Fruit fly (Drosophila melanogaster) whole organism, pupa: ENCODE data around the gene sina.
A peak's percentile ranks its signal among the peaks of the same experiment; 100 is the strongest.

Source experiments
- CG9948 ChIP-seq: fragments of 200-800 bp; sonication (Bioruptor generic); optimal IDR thresholded peaks from 2 replicates; lab custom pipeline; 2018; ENCODE audit warnings: missing biosample characterization, mild to moderate bottlenecking, missing genetic modification characterization, moderate library complexity
- EcR ChIP-seq: fragments of 200-800 bp; sonication (Bioruptor generic); optimal IDR thresholded peaks from 3 replicates; lab custom pipeline; 2019; ENCODE audit warnings: missing biosample characterization, missing genetic modification characterization, mild to moderate bottlenecking, moderate library complexity, missing genetic modification reagents
- Snoo ChIP-seq: fragments of 200-800 bp; sonication (Bioruptor generic); optimal IDR thresholded peaks from 3 replicates; lab custom pipeline; 2017; ENCODE audit warnings: missing biosample characterization, mild to moderate bottlenecking, missing genetic modification characterization, inconsistent platforms
- fd96Ca ChIP-seq: fragments of 200-800 bp; sonication (Bioruptor generic); IDR thresholded peaks from 3 replicates; pipeline ENCODE4 v1.3.6; 2022; ENCODE audit warnings: missing biosample characterization, missing genetic modification characterization

dm6 chr3L:16811908-16812307 lies 41.6 kb upstream of the sina start:
- peak; percentile 28 for TF ChIP-seq EcR (GFP tag; lab: Kevin White, UChicago)
- TF ChIP-seq CG9948 (tag; lab: Kevin White, UChicago), result no peak
- TF ChIP-seq Snoo (tag; lab: Kevin White, UChicago), result no peak
- TF ChIP-seq fd96Ca (GFP tag; lab: Robert Waterston, UW), result no peak
